Worm (Caenorhabditis elegans) whole organism, L1 larva: Measurements from ENCODE around the gene dolk-1.
A peak's percentile ranks its signal among the peaks of the same experiment; 100 is the strongest.

Experiments used
- C16A3.4 ChIP-seq: fragments of 150-350 bp; optimal IDR thresholded peaks from 2 replicates; lab custom pipeline; 2014; ENCODE audit warnings: missing biosample characterization, missing genetic modification characterization
- C34B4.2 ChIP-seq: sonication (generic microtip); optimal IDR thresholded peaks from 2 replicates; lab custom pipeline; 2017; ENCODE audit warnings: mild to moderate bottlenecking, missing genetic modification characterization, missing compliant biosample characterization
- F16B12.6 ChIP-seq: fragments of 150-350 bp; optimal IDR thresholded peaks from 2 replicates; lab custom pipeline; 2014; ENCODE audit warnings: missing biosample characterization, missing genetic modification characterization
- aha-1 ChIP-seq: fragments of 150-350 bp; optimal IDR thresholded peaks from 2 replicates; lab custom pipeline; 2014; ENCODE audit warnings: missing biosample characterization, missing genetic modification characterization
- alr-1 ChIP-seq: fragments of 200-800 bp; sonication (Bioruptor generic); optimal IDR thresholded peaks from 2 replicates; lab custom pipeline; 2018; ENCODE audit warnings: borderline replicate concordance, mild to moderate bottlenecking, missing genetic modification characterization, missing compliant biosample characterization
- aly-2 ChIP-seq: fragments of 150-350 bp; optimal IDR thresholded peaks from 2 replicates; lab custom pipeline; 2014; ENCODE audit warnings: missing biosample characterization, missing genetic modification characterization
- ama-1 ChIP-seq: fragments of 150-350 bp; optimal IDR thresholded peaks from 2 replicates; lab custom pipeline; 2014
- blmp-1 ChIP-seq: fragments of 150-350 bp; optimal IDR thresholded peaks from 2 replicates; lab custom pipeline; 2014; ENCODE audit warnings: missing biosample characterization, missing genetic modification characterization
- ceh-8 ChIP-seq: fragments of 200-800 bp; sonication (Bioruptor generic); optimal IDR thresholded peaks from 2 replicates; lab custom pipeline; 2018; ENCODE audit warnings: mild to moderate bottlenecking, missing genetic modification characterization, moderate library complexity, missing compliant biosample characterization
- ceh-82 ChIP-seq, 3 experiments: fragments of 150-350 bp in 1 of 3; sonication (generic microtip) in 2 of 3; optimal IDR thresholded peaks; 2 replicates each; lab custom pipeline; 2014 to 2017; ENCODE audit warnings: missing biosample characterization in 3 of 3, missing genetic modification characterization in 3 of 3
- ceh-90 ChIP-seq: sonication (generic microtip); optimal IDR thresholded peaks from 2 replicates; lab custom pipeline; 2016; ENCODE audit warnings: missing genetic modification characterization, missing compliant biosample characterization
- dpl-1 ChIP-seq, 3 experiments: fragments of 150-350 bp in 2 of 3; sonication (generic microtip) in 1 of 3; optimal IDR thresholded peaks; 2 replicates each; lab custom pipeline; 2014 to 2017; ENCODE audit warnings: missing biosample characterization in 3 of 3, missing genetic modification characterization in 3 of 3, missing genetic modification reagents in 3 of 3
- dsc-1 ChIP-seq: sonication (generic microtip); optimal IDR thresholded peaks from 2 replicates; lab custom pipeline; 2016; ENCODE audit warnings: mild to moderate bottlenecking, missing genetic modification characterization, missing compliant biosample characterization
- efl-1 ChIP-seq, 4 experiments: fragments of 150-350 bp; optimal IDR thresholded peaks in 3 of 4; peaks in 1 of 4; 1 replicate in 1 of 4; 2 replicates in 3 of 4; lab custom pipeline; 2014; ENCODE audit warnings: missing biosample characterization in 2 of 4, missing genetic modification characterization in 2 of 4, missing genetic modification reagents in 2 of 4
- efl-3 ChIP-seq: fragments of 200-800 bp; sonication (Bioruptor generic); optimal IDR thresholded peaks from 2 replicates; lab custom pipeline; 2018; ENCODE audit warnings: mild to moderate bottlenecking, missing genetic modification characterization, missing compliant biosample characterization
- egl-13 ChIP-seq: sonication (generic microtip); optimal IDR thresholded peaks from 2 replicates; lab custom pipeline; 2016; ENCODE audit warnings: missing genotype, missing genetic modification reagents, missing genetic modification characterization, missing compliant biosample characterization
- egl-27 ChIP-seq, 2 experiments: fragments of 150-350 bp in 1 of 2; sonication (generic microtip); optimal IDR thresholded peaks; 3 replicates each; lab custom pipeline; 2017 to 2018; ENCODE audit warnings: missing biosample characterization in 2 of 2, missing genetic modification characterization in 2 of 2, missing genetic modification reagents in 2 of 2
- fkh-10 ChIP-seq: sonication (generic microtip); optimal IDR thresholded peaks from 2 replicates; lab custom pipeline; 2017; ENCODE audit warnings: missing biosample characterization, missing genetic modification reagents, missing genetic modification characterization
- fkh-4 ChIP-seq: sonication (generic microtip); optimal IDR thresholded peaks from 2 replicates; lab custom pipeline; 2016; ENCODE audit warnings: missing compliant biosample characterization, missing genetic modification characterization, borderline replicate concordance
- fkh-8 ChIP-seq: sonication (generic microtip); optimal IDR thresholded peaks from 2 replicates; lab custom pipeline; 2016; ENCODE audit warnings: mild to moderate bottlenecking, missing genetic modification characterization, missing compliant biosample characterization
- jun-1 ChIP-seq: fragments of 150-350 bp; optimal IDR thresholded peaks from 2 replicates; lab custom pipeline; 2014; ENCODE audit warnings: missing biosample characterization, missing genetic modification reagents, missing genetic modification characterization
- lin-13 ChIP-seq: fragments of 150-350 bp; optimal IDR thresholded peaks from 2 replicates; lab custom pipeline; 2014; ENCODE audit warnings: missing biosample characterization, missing genetic modification reagents, missing genetic modification characterization
- lin-15B ChIP-seq: fragments of 150-350 bp; sonication (generic microtip); optimal IDR thresholded peaks from 3 replicates; lab custom pipeline; 2014; ENCODE audit warnings: missing biosample characterization, missing genetic modification characterization
- lin-35 ChIP-seq, 2 experiments: fragments of 150-350 bp; optimal IDR thresholded peaks; 2 replicates each; lab custom pipeline; 2014; ENCODE audit warnings: missing biosample characterization in 2 of 2, missing genetic modification characterization in 2 of 2, missing genetic modification reagents in 2 of 2
- lin-39 ChIP-seq: fragments of 150-350 bp; optimal IDR thresholded peaks from 2 replicates; lab custom pipeline; 2014; ENCODE audit warnings: missing biosample characterization, missing genetic modification reagents, missing genetic modification characterization
- lir-3 ChIP-seq: sonication (generic microtip); optimal IDR thresholded peaks from 2 replicates; lab custom pipeline; 2016; ENCODE audit warnings: mild to moderate bottlenecking, missing genetic modification characterization, moderate library complexity, missing compliant biosample characterization; ENCODE audit not compliant: poor library complexity
- lsy-2 ChIP-seq, 2 experiments: fragments of 150-350 bp; optimal IDR thresholded peaks; 2 replicates each; lab custom pipeline; 2014; ENCODE audit warnings: missing biosample characterization in 2 of 2, missing genetic modification characterization in 2 of 2
- mef-2 ChIP-seq: fragments of 150-350 bp; optimal IDR thresholded peaks from 2 replicates; lab custom pipeline; 2014; ENCODE audit warnings: missing biosample characterization, missing genetic modification characterization
- mep-1 ChIP-seq: fragments of 150-350 bp; optimal IDR thresholded peaks from 2 replicates; lab custom pipeline; 2014; ENCODE audit warnings: missing biosample characterization, missing genetic modification characterization
- nhr-11 ChIP-seq: fragments of 150-350 bp; optimal IDR thresholded peaks from 2 replicates; lab custom pipeline; 2014; ENCODE audit warnings: missing biosample characterization, missing genetic modification characterization
- nhr-12 ChIP-seq: sonication (generic microtip); optimal IDR thresholded peaks from 2 replicates; lab custom pipeline; 2017; ENCODE audit warnings: missing biosample characterization, missing genetic modification characterization
- nhr-19 ChIP-seq: fragments of 200-800 bp; sonication (Bioruptor generic); conservative IDR thresholded peaks from 2 replicates; pipeline ENCODE4 v1.3.6; 2022; ENCODE audit warnings: missing genetic modification characterization, missing compliant biosample characterization
- nhr-20 ChIP-seq: sonication (generic microtip); optimal IDR thresholded peaks from 2 replicates; lab custom pipeline; 2016; ENCODE audit warnings: mild to moderate bottlenecking, missing genetic modification characterization, missing compliant biosample characterization
- nhr-47 ChIP-seq: sonication (generic microtip); optimal IDR thresholded peaks from 2 replicates; lab custom pipeline; 2016; ENCODE audit warnings: mild to moderate bottlenecking, missing genetic modification characterization, moderate library complexity, missing compliant biosample characterization
- nhr-76 ChIP-seq: sonication (generic microtip); optimal IDR thresholded peaks from 2 replicates; lab custom pipeline; 2017; ENCODE audit warnings: missing biosample characterization, missing genetic modification characterization
- nhr-77 ChIP-seq: fragments of 150-350 bp; optimal IDR thresholded peaks from 2 replicates; lab custom pipeline; 2014; ENCODE audit warnings: missing biosample characterization, missing genetic modification characterization
- nhr-84 ChIP-seq: sonication (generic microtip); optimal IDR thresholded peaks from 2 replicates; lab custom pipeline; 2017; ENCODE audit warnings: missing biosample characterization, missing genetic modification characterization
- pax-3 ChIP-seq: fragments of 200-800 bp; sonication (Bioruptor generic); optimal IDR thresholded peaks from 2 replicates; lab custom pipeline; 2018; ENCODE audit warnings: mild to moderate bottlenecking, missing genetic modification characterization, moderate library complexity, missing compliant biosample characterization
- snpc-4 ChIP-seq: fragments of 150-350 bp; optimal IDR thresholded peaks from 2 replicates; lab custom pipeline; 2014; ENCODE audit warnings: missing biosample characterization, missing genetic modification characterization
- snu-23 ChIP-seq: sonication (generic microtip); optimal IDR thresholded peaks from 2 replicates; lab custom pipeline; 2016; ENCODE audit warnings: missing genetic modification characterization, missing compliant biosample characterization
- sptf-1 ChIP-seq: fragments of 150-350 bp; optimal IDR thresholded peaks from 2 replicates; lab custom pipeline; 2014; ENCODE audit warnings: missing biosample characterization, missing genetic modification characterization
- sup-37 ChIP-seq: fragments of 200-800 bp; sonication (Bioruptor generic); optimal IDR thresholded peaks from 2 replicates; lab custom pipeline; 2018; ENCODE audit warnings: mild to moderate bottlenecking, missing genetic modification characterization, missing compliant biosample characterization
- tbx-2 ChIP-seq: sonication (generic microtip); optimal IDR thresholded peaks from 2 replicates; lab custom pipeline; 2016; ENCODE audit warnings: missing genetic modification characterization, missing compliant biosample characterization
- unc-130 ChIP-seq: fragments of 150-350 bp; optimal IDR thresholded peaks from 2 replicates; lab custom pipeline; 2017; ENCODE audit warnings: missing biosample characterization, missing genetic modification characterization, inconsistent platforms
- unc-30 ChIP-seq: sonication (generic microtip); optimal IDR thresholded peaks from 2 replicates; lab custom pipeline; 2017; ENCODE audit warnings: missing biosample characterization, missing genetic modification characterization
- unc-62 ChIP-seq: fragments of 150-350 bp; optimal IDR thresholded peaks from 2 replicates; lab custom pipeline; 2014; ENCODE audit warnings: missing biosample characterization, missing genetic modification reagents, missing genetic modification characterization
- unc-86 ChIP-seq: sonication (generic microtip); optimal IDR thresholded peaks from 2 replicates; lab custom pipeline; 2016; ENCODE audit warnings: missing genetic modification characterization, missing compliant biosample characterization
- unc-98 ChIP-seq: fragments of 200-800 bp; sonication (Bioruptor generic); IDR thresholded peaks from 2 replicates; pipeline ENCODE4 v1.3.6; 2022; ENCODE audit warnings: missing genetic modification characterization, missing compliant biosample characterization
- xbp-1 ChIP-seq: sonication (generic microtip); optimal IDR thresholded peaks from 2 replicates; lab custom pipeline; 2016; ENCODE audit warnings: missing genetic modification characterization, missing compliant biosample characterization

The dolk-1 gene

ce11 chrIII:11935948-11936280, 2.5 kb upstream of the dolk-1 start (continued):
- TF ChIP-seq ama-1 (lab: Kevin White, UChicago): no peak
- TF ChIP-seq lin-39 (tag; lab: Kevin White, UChicago): no peak
- TF ChIP-seq egl-27 (tag; optimal IDR thresholded peaks at IDR 0.05; lab: Kevin White, UChicago): no peak
- peak; percentile 22 for TF ChIP-seq aly-2 (tag; lab: Kevin White, UChicago)
- no peak for TF ChIP-seq ceh-90 (tag; lab: Kevin White, UChicago)
- peak; percentile 90 for TF ChIP-seq fkh-8
- no peak for TF ChIP-seq nhr-11 (tag; lab: Kevin White, UChicago)
- TF ChIP-seq snu-23 (GFP tag; lab: Kevin White, UChicago): peak; percentile 13
- TF ChIP-seq snpc-4 (tag; lab: Kevin White, UChicago): peak; percentile 14
- TF ChIP-seq fkh-10: peak; percentile 20
- TF ChIP-seq egl-13 (tag; lab: Kevin White, UChicago): peak; percentile 75
- peak; percentile 9 for TF ChIP-seq xbp-1 (tag; lab: Kevin White, UChicago)
- TF ChIP-seq C16A3.4: no peak
- no peak for TF ChIP-seq sup-37 (GFP tag; lab: Kevin White, UChicago)
- no peak for TF ChIP-seq unc-130 (tag; lab: Kevin White, UChicago)
- TF ChIP-seq aha-1 (tag; lab: Kevin White, UChicago): no peak
- TF ChIP-seq C34B4.2 (tag; lab: Kevin White, UChicago): no peak
- TF ChIP-seq dpl-1 (GFP tag; optimal IDR thresholded peaks at IDR 0.05; lab: Kevin White, UChicago): no peak
- TF ChIP-seq dsc-1 (tag; lab: Kevin White, UChicago): peak; percentile 31
- no peak for TF ChIP-seq efl-1 (optimal IDR thresholded peaks at IDR 0.05; lab: Kevin White, UChicago)
- TF ChIP-seq efl-1 (GFP tag; optimal IDR thresholded peaks at IDR 0.05 in 1 of 2; lab: Kevin White, UChicago): peak in 1 of 2 experiments; percentile 92
- TF ChIP-seq lin-15B (tag; lab: Kevin White, UChicago): no peak
- TF ChIP-seq mef-2: peak; percentile 1
- peak in 1 of 2 experiments; percentile 41 for TF ChIP-seq lsy-2 (tag; optimal IDR thresholded peaks at IDR 0.05; lab: Kevin White, UChicago)
- no peak for TF ChIP-seq efl-3
- no peak for TF ChIP-seq unc-30 (tag; lab: Kevin White, UChicago)
- no peak for TF ChIP-seq nhr-77 (tag; lab: Kevin White, UChicago)
- peak; percentile 12 for TF ChIP-seq tbx-2 (tag; lab: Kevin White, UChicago)
- no peak for TF ChIP-seq F16B12.6
- peak; percentile 23 for TF ChIP-seq pax-3 (tag; lab: Kevin White, UChicago)
- no peak for TF ChIP-seq mep-1
- TF ChIP-seq sptf-1: no peak
- peak; percentile 18 for TF ChIP-seq unc-86 (tag; lab: Kevin White, UChicago)
- TF ChIP-seq unc-98 (GFP tag; lab: Robert Waterston, UW): no peak
- TF ChIP-seq blmp-1: no peak
- TF ChIP-seq nhr-12 (tag; lab: Kevin White, UChicago): no peak
- TF ChIP-seq alr-1: no peak

- peak; percentile 13 for TF ChIP-seq nhr-20 (tag; lab: Kevin White, UChicago)
- peak; percentile 49 for TF ChIP-seq pax-3 (tag; lab: Kevin White, UChicago)
- TF ChIP-seq ceh-82 (tag; optimal IDR thresholded peaks at IDR 0.05; lab: Kevin White, UChicago): peak in 1 of 3 experiments; percentile 23
- TF ChIP-seq lsy-2 (tag; optimal IDR thresholded peaks at IDR 0.05; lab: Kevin White, UChicago): peak in 1 of 2 experiments; percentile 9
- peak; percentile 83 for TF ChIP-seq dsc-1 (tag; lab: Kevin White, UChicago)
- TF ChIP-seq sup-37 (GFP tag; lab: Kevin White, UChicago): peak; percentile 26
- peak; percentile 79 for TF ChIP-seq xbp-1 (tag; lab: Kevin White, UChicago)
- no peak for TF ChIP-seq nhr-76 (tag; lab: Kevin White, UChicago)
- TF ChIP-seq nhr-47: peak; percentile 64
- TF ChIP-seq lin-35 (GFP tag; optimal IDR thresholded peaks at IDR 0.05; lab: Kevin White, UChicago): peak in 1 of 2 experiments; percentile 15
- TF ChIP-seq nhr-19 (GFP tag; lab: Robert Waterston, UW): peak; percentile 42
- no peak for TF ChIP-seq lin-13 (GFP tag; lab: Kevin White, UChicago)
- TF ChIP-seq snu-23 (GFP tag; lab: Kevin White, UChicago): peak; percentile 12
- TF ChIP-seq F16B12.6: no peak
- no peak for TF ChIP-seq mef-2
- peak; percentile 46 for TF ChIP-seq ceh-8 (GFP tag; lab: Kevin White, UChicago)
- TF ChIP-seq fkh-4 (tag; lab: Kevin White, UChicago): no peak
- TF ChIP-seq efl-1 (optimal IDR thresholded peaks at IDR 0.05; lab: Kevin White, UChicago): no peak
- TF ChIP-seq efl-1 (GFP tag; optimal IDR thresholded peaks at IDR 0.05 in 1 of 2; lab: Kevin White, UChicago): no peak
- no peak for TF ChIP-seq jun-1
- TF ChIP-seq lir-3 (tag; lab: Kevin White, UChicago): no peak
- TF ChIP-seq unc-62: peak; percentile 44
- TF ChIP-seq nhr-84 (tag; lab: Kevin White, UChicago): no peak
- peak; percentile 14 for TF ChIP-seq ama-1 (lab: Kevin White, UChicago)
- TF ChIP-seq C34B4.2 (tag; lab: Kevin White, UChicago): no peak
These were observed 1.9 kb upstream of the dolk-1 start for ce11 chrIII:11935032-11935947.
